Fruit fly (Drosophila melanogaster) whole organism, pupa: Measurements from ENCODE around the gene CG12783.

ENCODE experiments used
- CG10348 ChIP-seq: fragments of 200-800 bp; sonication (Bioruptor generic); IDR thresholded peaks from 2 replicates; pipeline ENCODE4 v1.3.6; 2022; ENCODE audit warnings: missing biosample characterization, missing genetic modification characterization
- CG12605 ChIP-seq: fragments of 200-800 bp; sonication (Bioruptor generic); IDR thresholded peaks from 2 replicates; pipeline ENCODE4 v1.3.6; 2022; ENCODE audit warnings: missing biosample characterization, missing genetic modification characterization
- CG13204 ChIP-seq: fragments of 200-800 bp; sonication (Bioruptor generic); optimal IDR thresholded peaks from 2 replicates; lab custom pipeline; 2018; ENCODE audit warnings: missing biosample characterization, mild to moderate bottlenecking, missing genetic modification characterization, moderate library complexity
- CG14655 ChIP-seq: fragments of 200-800 bp; sonication (Bioruptor generic); optimal IDR thresholded peaks from 3 replicates; lab custom pipeline; 2017; ENCODE audit warnings: mild to moderate bottlenecking, missing biosample characterization, missing genetic modification reagents, missing genetic modification characterization
- CG15710 ChIP-seq: fragments of 200-800 bp; sonication (Bioruptor generic); optimal IDR thresholded peaks from 2 replicates; lab custom pipeline; 2018; ENCODE audit warnings: missing biosample characterization, mild to moderate bottlenecking, missing genetic modification characterization, moderate library complexity
- CG17806 ChIP-seq: fragments of 200-800 bp; sonication (Bioruptor generic); optimal IDR thresholded peaks from 2 replicates; lab custom pipeline; 2018; ENCODE audit warnings: missing biosample characterization, mild to moderate bottlenecking, missing genetic modification characterization, moderate library complexity
- CG34367 ChIP-seq: fragments of 200-800 bp; sonication (Bioruptor generic); optimal IDR thresholded peaks from 2 replicates; lab custom pipeline; 2018; ENCODE audit warnings: missing biosample characterization, mild to moderate bottlenecking, missing genetic modification characterization
- CG4496 ChIP-seq: fragments of 200-800 bp; sonication (Bioruptor generic); IDR thresholded peaks from 3 replicates; pipeline ENCODE4 v1.3.6; 2022; ENCODE audit warnings: missing biosample characterization, missing genetic modification characterization
- CG8159 ChIP-seq: fragments of 200-800 bp; sonication (Bioruptor generic); optimal IDR thresholded peaks from 3 replicates; lab custom pipeline; 2018; ENCODE audit warnings: missing biosample characterization, mild to moderate bottlenecking, missing genetic modification characterization, moderate library complexity
- CG8301 ChIP-seq: fragments of 200-800 bp; sonication (Bioruptor generic); optimal IDR thresholded peaks from 2 replicates; lab custom pipeline; 2018; ENCODE audit warnings: missing biosample characterization, mild to moderate bottlenecking, missing genetic modification characterization
- CG9948 ChIP-seq: fragments of 200-800 bp; sonication (Bioruptor generic); optimal IDR thresholded peaks from 2 replicates; lab custom pipeline; 2018; ENCODE audit warnings: missing biosample characterization, mild to moderate bottlenecking, missing genetic modification characterization, moderate library complexity
- D1 ChIP-seq: fragments of 200-800 bp; sonication (Bioruptor generic); optimal IDR thresholded peaks from 2 replicates; lab custom pipeline; 2018; ENCODE audit warnings: missing biosample characterization, mild to moderate bottlenecking, missing genetic modification characterization, moderate library complexity
- EcR ChIP-seq: fragments of 200-800 bp; sonication (Bioruptor generic); optimal IDR thresholded peaks from 3 replicates; lab custom pipeline; 2019; ENCODE audit warnings: missing biosample characterization, missing genetic modification characterization, mild to moderate bottlenecking, moderate library complexity, missing genetic modification reagents
- Ets98B ChIP-seq: fragments of 200-800 bp; sonication (Bioruptor generic); IDR thresholded peaks from 2 replicates; pipeline ENCODE4 v1.3.6; 2022; ENCODE audit warnings: missing biosample characterization, missing genetic modification characterization
- Pif1A ChIP-seq: fragments of 200-800 bp; sonication (Bioruptor generic); optimal IDR thresholded peaks from 3 replicates; lab custom pipeline; 2016; ENCODE audit warnings: missing biosample characterization, missing genetic modification characterization
- Pif1B ChIP-seq: fragments of 200-800 bp; sonication (Bioruptor generic); optimal IDR thresholded peaks from 3 replicates; lab custom pipeline; 2016; ENCODE audit warnings: missing biosample characterization, missing genetic modification characterization
- Snoo ChIP-seq: fragments of 200-800 bp; sonication (Bioruptor generic); optimal IDR thresholded peaks from 3 replicates; lab custom pipeline; 2017; ENCODE audit warnings: missing biosample characterization, mild to moderate bottlenecking, missing genetic modification characterization, inconsistent platforms
- fd96Ca ChIP-seq: fragments of 200-800 bp; sonication (Bioruptor generic); IDR thresholded peaks from 3 replicates; pipeline ENCODE4 v1.3.6; 2022; ENCODE audit warnings: missing biosample characterization, missing genetic modification characterization
- gl ChIP-seq: fragments of 200-800 bp; sonication (Bioruptor generic); optimal IDR thresholded peaks from 2 replicates; lab custom pipeline; 2018; ENCODE audit warnings: missing biosample characterization, mild to moderate bottlenecking, missing genetic modification characterization
- rn ChIP-seq: fragments of 200-800 bp; sonication (Bioruptor generic); IDR thresholded peaks from 2 replicates; pipeline ENCODE4 v1.3.6; 2022; ENCODE audit warnings: missing biosample characterization, missing genetic modification characterization

CG12783 gene

DNA sequence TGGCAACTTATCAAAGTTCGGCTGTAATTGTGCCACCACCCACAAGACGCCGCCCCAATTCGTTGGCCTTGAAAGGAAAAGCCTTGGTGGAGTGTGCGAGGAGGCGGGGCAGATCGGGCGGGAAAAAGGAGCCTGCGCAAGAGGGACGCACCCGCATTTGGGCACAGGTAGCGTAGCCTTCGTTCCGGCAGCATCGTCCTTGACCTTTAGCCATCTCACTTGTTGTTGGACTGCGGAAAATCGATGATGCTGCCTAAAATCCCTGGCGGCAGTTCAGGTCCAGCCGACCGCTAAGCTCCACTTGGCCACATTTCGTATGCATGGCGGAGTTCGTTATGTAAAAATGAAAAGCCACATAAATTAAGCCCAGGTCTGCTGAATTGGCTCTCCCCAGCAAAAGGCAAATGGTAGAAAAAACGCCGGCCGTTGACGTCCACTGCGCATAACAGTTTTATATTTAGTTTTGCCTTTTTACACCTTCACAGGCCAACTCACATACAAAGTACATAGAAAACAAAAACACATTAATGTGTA, 13.8 kb upstream of the CG12783 start:
- TF ChIP-seq CG15710: no peak
- TF ChIP-seq EcR (GFP tag; lab: Kevin White, UChicago): no peak
- TF ChIP-seq D1: no peak
- no peak for TF ChIP-seq CG8301 (tag; lab: Kevin White, UChicago)
- no peak for TF ChIP-seq CG8159 (tag; lab: Kevin White, UChicago)
- TF ChIP-seq Snoo (tag; lab: Kevin White, UChicago): no peak

- TF ChIP-seq CG34367 (tag; lab: Kevin White, UChicago): no peak
- no peak for TF ChIP-seq Pif1B (GFP tag; lab: Kevin White, UChicago)
- peak; percentile 94 for TF ChIP-seq CG13204 (GFP tag; lab: Kevin White, UChicago)
- TF ChIP-seq CG14655 (GFP tag; lab: Kevin White, UChicago): no peak
- peak; percentile 34 for TF ChIP-seq EcR (GFP tag; lab: Kevin White, UChicago)
Measured at dm6 chr3R:16625844-16626430, 12.7 kb upstream of the CG12783 start.

dm6 chr3R:16624750-16625549, 11.8 kb upstream of the CG12783 start, which contains the start of gene Fas1:
Fas1 (plus strand) TSS chr3R:16625238.
- no peak for TF ChIP-seq CG8159 (tag; lab: Kevin White, UChicago)
- TF ChIP-seq CG17806: no peak
- TF ChIP-seq CG12605: no peak
- TF ChIP-seq fd96Ca (GFP tag; lab: Robert Waterston, UW): 0 out of 3 replicates have a peak, but pooled peaks have one; percentile 36
- 0 out of 2 replicates have a peak, but pooled peaks have one; percentile 12 for TF ChIP-seq Ets98B (GFP tag; lab: Robert Waterston, UW)

dm6 chr3R:16624371-16624749, 11.2 kb upstream of the CG12783 start, which contains the start of gene Ccdc114:
Ccdc114 (minus strand) TSS chr3R:16624717.
- TF ChIP-seq Pif1B (GFP tag; lab: Kevin White, UChicago): no peak
- TF ChIP-seq CG15710: no peak
- TF ChIP-seq CG8159 (tag; lab: Kevin White, UChicago): no peak
- TF ChIP-seq EcR (GFP tag; lab: Kevin White, UChicago): no peak
- TF ChIP-seq Pif1A (GFP tag; lab: Kevin White, UChicago): no peak
- no peak for TF ChIP-seq CG34367 (tag; lab: Kevin White, UChicago)
- no peak for TF ChIP-seq CG14655 (GFP tag; lab: Kevin White, UChicago)
- no peak for TF ChIP-seq gl (tag; lab: Kevin White, UChicago)
- no peak for TF ChIP-seq CG17806
- TF ChIP-seq rn: no peak
- no peak for TF ChIP-seq Snoo (tag; lab: Kevin White, UChicago)
- no peak for TF ChIP-seq CG12605
- no peak for TF ChIP-seq Ets98B (GFP tag; lab: Robert Waterston, UW)
- no peak for TF ChIP-seq CG9948 (tag; lab: Kevin White, UChicago)
- TF ChIP-seq CG13204 (GFP tag; lab: Kevin White, UChicago): no peak
- TF ChIP-seq, all 21 proteins: peak for 0

DNA sequence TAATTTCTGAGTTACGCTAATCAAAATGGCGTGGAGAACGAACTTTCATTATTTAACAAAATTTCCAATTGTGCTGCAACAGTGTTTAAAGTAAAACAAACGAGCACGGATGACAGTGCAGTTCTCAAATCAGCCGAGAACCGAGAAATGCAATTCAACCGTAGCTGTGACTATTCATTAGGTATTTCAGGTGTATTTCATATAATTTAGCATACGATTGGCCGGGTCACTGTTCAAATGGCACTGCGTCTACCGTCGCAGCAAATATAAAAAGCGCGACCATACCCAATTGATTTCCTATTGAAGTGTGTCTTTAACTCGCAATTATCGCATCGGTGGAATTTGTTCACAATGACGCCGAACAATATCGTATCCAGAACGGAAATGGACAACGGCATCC, 7.3 kb upstream of the CG12783 start, which contains the start of gene CG14893:
TSS of gene CG14893 (plus strand) at position 301 of the 400 bp plus-strand sequence.
- TF ChIP-seq CG9948 (tag; lab: Kevin White, UChicago) (no peak), CG8159 (tag; lab: Kevin White, UChicago) (no peak), D1 (no peak), EcR (GFP tag; lab: Kevin White, UChicago) (no peak), fd96Ca (GFP tag; lab: Robert Waterston, UW) (no peak), rn (no peak), Ets98B (GFP tag; lab: Robert Waterston, UW) (no peak), gl (tag; lab: Kevin White, UChicago) (no peak)
- TF ChIP-seq, all 21 proteins: peak for 0

DNA sequence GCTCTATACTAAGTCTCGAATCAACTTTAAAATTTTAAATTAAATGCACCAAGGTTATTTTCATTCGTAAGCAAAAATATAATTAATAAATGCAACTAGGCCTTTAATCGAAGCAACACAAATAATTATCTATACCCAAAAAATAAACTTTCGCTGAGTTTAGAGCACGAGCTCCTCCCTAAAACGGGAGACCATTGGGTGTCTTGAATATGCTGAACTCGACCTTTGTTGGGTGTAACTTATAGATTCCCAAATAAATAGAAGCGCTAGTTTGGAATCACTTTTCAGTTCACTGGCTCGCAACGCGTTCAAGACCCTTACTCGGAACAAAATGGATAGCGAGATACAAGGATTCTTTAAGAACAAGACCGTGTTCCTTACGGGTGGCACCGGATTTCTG, 4.5 kb upstream of the CG12783 start, which contains the start of gene CG17560:
TSS of gene CG17560 (plus strand) at position 301 of the 400 bp plus-strand sequence.
- TF ChIP-seq CG13204 (GFP tag; lab: Kevin White, UChicago): no peak
- no peak for TF ChIP-seq CG15710
- TF ChIP-seq Pif1A (GFP tag; lab: Kevin White, UChicago): no peak
- no peak for TF ChIP-seq gl (tag; lab: Kevin White, UChicago)
- no peak for TF ChIP-seq CG8159 (tag; lab: Kevin White, UChicago)
- no peak for TF ChIP-seq Snoo (tag; lab: Kevin White, UChicago)
- TF ChIP-seq CG8301 (tag; lab: Kevin White, UChicago): no peak
- no peak for TF ChIP-seq CG34367 (tag; lab: Kevin White, UChicago)
- no peak for TF ChIP-seq Ets98B (GFP tag; lab: Robert Waterston, UW)
- TF ChIP-seq CG12605: no peak
- TF ChIP-seq CG10348 (GFP tag; lab: Robert Waterston, UW): no peak
- TF ChIP-seq CG4496 (GFP tag; lab: Robert Waterston, UW): no peak
